Worm (Caenorhabditis elegans) whole organism, L4 larva: ENCODE measurements around the gene F41G3.20.
A peak's percentile ranks its signal among the peaks of the same experiment; 100 is the strongest.

Experiments
- D1046.2 ChIP-seq: fragments of 200-800 bp; sonication (Bioruptor generic); IDR thresholded peaks from 2 replicates; pipeline ENCODE4 v1.3.6; 2022; ENCODE audit warnings: missing genetic modification characterization, missing compliant biosample characterization
- F44E2.7 ChIP-seq: fragments of 200-800 bp; sonication (Bioruptor generic); IDR thresholded peaks from 2 replicates; pipeline ENCODE4 v2.1.2; 2022; ENCODE audit warnings: missing genetic modification characterization, missing compliant biosample characterization
- F49E8.2 ChIP-seq: sonication (generic microtip); optimal IDR thresholded peaks from 2 replicates; lab custom pipeline; 2016; ENCODE audit warnings: missing compliant biosample characterization, mild to moderate bottlenecking, missing genetic modification characterization, borderline replicate concordance
- Y105C5A.15 ChIP-seq: fragments of 200-800 bp; sonication (Bioruptor generic); IDR thresholded peaks from 2 replicates; pipeline ENCODE4 v1.3.6; 2022; ENCODE audit warnings: missing genetic modification characterization, missing compliant biosample characterization
- Y48G9A.11 ChIP-seq: fragments of 200-800 bp; sonication (Bioruptor generic); IDR thresholded peaks from 2 replicates; pipeline ENCODE4 v1.3.6; 2022; ENCODE audit warnings: missing genetic modification reagents, missing genetic modification characterization, missing compliant biosample characterization
- aha-1 ChIP-seq: fragments of 150-350 bp; peaks from one replicate; lab custom pipeline; 2014; ENCODE audit warnings: missing biosample characterization, missing genetic modification characterization
- aly-2 ChIP-seq: sonication (generic microtip); optimal IDR thresholded peaks from 2 replicates; lab custom pipeline; 2018; ENCODE audit warnings: missing biosample characterization, missing genetic modification characterization
- ceh-20 ChIP-seq: fragments of 200-800 bp; sonication (Bioruptor generic); IDR thresholded peaks from 2 replicates; pipeline ENCODE4 v1.3.6; 2022; ENCODE audit warnings: missing genetic modification reagents, missing genetic modification characterization, missing compliant biosample characterization
- ceh-28 ChIP-seq: fragments of 150-350 bp; optimal IDR thresholded peaks from 2 replicates; lab custom pipeline; 2014; ENCODE audit warnings: missing biosample characterization, missing genetic modification reagents, missing genetic modification characterization
- cey-2 ChIP-seq: sonication (generic microtip); optimal IDR thresholded peaks from 3 replicates; lab custom pipeline; 2017; ENCODE audit warnings: missing genetic modification characterization, mild to moderate bottlenecking, missing compliant biosample characterization, antibody characterized with exemption, borderline replicate concordance; ENCODE audit not compliant: insufficient read depth
- daf-16 ChIP-seq, 3 experiments: sonication (generic microtip); optimal IDR thresholded peaks; 2 replicates each; lab custom pipeline; 2016 to 2017; ENCODE audit warnings: missing genetic modification characterization in 3 of 3, missing genetic modification reagents in 3 of 3, mild to moderate bottlenecking in 2 of 3, missing compliant biosample characterization in 2 of 3, missing biosample characterization in 1 of 3, moderate library complexity in 1 of 3
- dmd-8 ChIP-seq: fragments of 200-800 bp; sonication (Bioruptor generic); IDR thresholded peaks from 2 replicates; pipeline ENCODE4 v1.3.6; 2022; ENCODE audit warnings: missing genetic modification characterization, missing compliant biosample characterization
- dpl-1 ChIP-seq: fragments of 150-350 bp; optimal IDR thresholded peaks from 2 replicates; lab custom pipeline; 2014; ENCODE audit warnings: missing biosample characterization, missing genetic modification reagents, missing genetic modification characterization
- duxl-1 ChIP-seq: sonication (generic microtip); optimal IDR thresholded peaks from 2 replicates; lab custom pipeline; 2016; ENCODE audit warnings: mild to moderate bottlenecking, missing genetic modification characterization, moderate library complexity, missing compliant biosample characterization; ENCODE audit not compliant: poor library complexity
- hlh-11 ChIP-seq: fragments of 200-800 bp; sonication (Bioruptor generic); optimal IDR thresholded peaks from 2 replicates; lab custom pipeline; 2018; ENCODE audit warnings: mild to moderate bottlenecking, missing genetic modification characterization, missing compliant biosample characterization
- hlh-30 ChIP-seq: sonication (generic microtip); optimal IDR thresholded peaks from 2 replicates; lab custom pipeline; 2017; ENCODE audit warnings: antibody characterized with exemption, mild to moderate bottlenecking, missing genetic modification characterization, missing compliant biosample characterization; ENCODE audit not compliant: insufficient read depth
- jun-1 ChIP-seq: fragments of 150-350 bp; optimal IDR thresholded peaks from 2 replicates; lab custom pipeline; 2014; ENCODE audit warnings: missing biosample characterization, missing genetic modification reagents, missing genetic modification characterization
- lim-7 ChIP-seq: fragments of 200-800 bp; sonication (Bioruptor generic); IDR thresholded peaks from 2 replicates; pipeline ENCODE4 v1.3.6; 2022; ENCODE audit warnings: missing genetic modification characterization, missing compliant biosample characterization
- lin-39 ChIP-seq: fragments of 150-350 bp; optimal IDR thresholded peaks from 2 replicates; lab custom pipeline; 2014; ENCODE audit warnings: missing biosample characterization, missing genetic modification reagents, missing genetic modification characterization
- lsy-2 ChIP-seq, 2 experiments: fragments of 150-350 bp in 1 of 2; sonication (generic microtip) in 1 of 2; optimal IDR thresholded peaks; 2 replicates each; lab custom pipeline; 2014 to 2017; ENCODE audit warnings: missing biosample characterization in 2 of 2, missing genetic modification characterization in 2 of 2
- madf-5 ChIP-seq, 2 experiments: fragments of 200-800 bp; sonication (Bioruptor generic); IDR thresholded peaks; 2 replicates each; pipeline ENCODE4 v1.3.6; 2022; ENCODE audit warnings: missing compliant biosample characterization in 2 of 2, missing genetic modification characterization in 2 of 2
- madf-9 ChIP-seq: fragments of 200-800 bp; sonication (Bioruptor generic); conservative IDR thresholded peaks from 2 replicates; pipeline ENCODE4 v1.3.6; 2022; ENCODE audit warnings: missing genetic modification reagents, missing genetic modification characterization, missing compliant biosample characterization
- mdl-1 ChIP-seq, 2 experiments: fragments of 150-350 bp in 1 of 2; sonication (generic microtip) in 1 of 2; optimal IDR thresholded peaks; 2 replicates each; lab custom pipeline; 2014 to 2017; ENCODE audit warnings: missing biosample characterization in 2 of 2, missing genetic modification characterization in 2 of 2
- mep-1 ChIP-seq: fragments of 150-350 bp; sonication (generic microtip); optimal IDR thresholded peaks from 3 replicates; lab custom pipeline; 2014; ENCODE audit warnings: missing biosample characterization, missing genetic modification characterization
- mxl-3 ChIP-seq: fragments of 200-800 bp; sonication (Bioruptor generic); optimal IDR thresholded peaks from 2 replicates; lab custom pipeline; 2018; ENCODE audit warnings: mild to moderate bottlenecking, missing genetic modification characterization, missing compliant biosample characterization
- nhr-10 ChIP-seq: fragments of 150-350 bp; optimal IDR thresholded peaks from 2 replicates; lab custom pipeline; 2014; ENCODE audit warnings: missing biosample characterization, missing genetic modification characterization
- nhr-237 ChIP-seq: sonication (generic microtip); optimal IDR thresholded peaks from 2 replicates; lab custom pipeline; 2017; ENCODE audit warnings: missing biosample characterization, missing genetic modification characterization
- nhr-28 ChIP-seq: fragments of 150-350 bp; optimal IDR thresholded peaks from 2 replicates; lab custom pipeline; 2014; ENCODE audit warnings: missing biosample characterization, missing genetic modification characterization
- nhr-48 ChIP-seq: sonication (generic microtip); optimal IDR thresholded peaks from 2 replicates; lab custom pipeline; 2016; ENCODE audit warnings: mild to moderate bottlenecking, missing genetic modification characterization, missing compliant biosample characterization
- nhr-76 ChIP-seq: fragments of 150-350 bp; optimal IDR thresholded peaks from 2 replicates; lab custom pipeline; 2014; ENCODE audit warnings: missing biosample characterization, missing genetic modification characterization
- pha-4 ChIP-seq, 2 experiments: fragments of 150-350 bp in 1 of 2; fragments of 200-800 bp in 1 of 2; sonication (Bioruptor generic) in 1 of 2; IDR thresholded peaks in 1 of 2; optimal IDR thresholded peaks in 1 of 2; 2 replicates each; pipeline versions ENCODE4 v1.3.6 to Lab custom; 2014 to 2022; ENCODE audit warnings: missing genetic modification characterization in 2 of 2, missing genetic modification reagents in 2 of 2, missing biosample characterization in 1 of 2, missing compliant biosample characterization in 1 of 2
- php-3 ChIP-seq: fragments of 200-800 bp; sonication (Bioruptor generic); IDR thresholded peaks from 2 replicates; pipeline ENCODE4 v1.3.6; 2022; ENCODE audit warnings: missing genetic modification reagents, missing genetic modification characterization, missing compliant biosample characterization
- rbr-2 ChIP-seq: sonication (generic microtip); optimal IDR thresholded peaks from 2 replicates; lab custom pipeline; 2016; ENCODE audit warnings: missing genotype, missing genetic modification characterization, missing compliant biosample characterization
- sdz-12 ChIP-seq: fragments of 200-800 bp; sonication (Bioruptor generic); optimal IDR thresholded peaks from 2 replicates; lab custom pipeline; 2018; ENCODE audit warnings: mild to moderate bottlenecking, missing genetic modification characterization, missing compliant biosample characterization
- set-16 ChIP-seq: fragments of 200-800 bp; sonication (Bioruptor generic); IDR thresholded peaks from 2 replicates; pipeline ENCODE4 v1.3.6; 2022; ENCODE audit warnings: missing genetic modification reagents, missing genetic modification characterization, missing compliant biosample characterization
- skn-1 ChIP-seq: fragments of 150-350 bp; optimal IDR thresholded peaks from 2 replicates; lab custom pipeline; 2014; ENCODE audit warnings: missing biosample characterization, missing genetic modification characterization
- unc-39 ChIP-seq: sonication (generic microtip); optimal IDR thresholded peaks from 2 replicates; lab custom pipeline; 2017; ENCODE audit warnings: missing biosample characterization, missing genetic modification characterization
- unc-62 ChIP-seq, 3 experiments: fragments of 150-350 bp in 1 of 3; sonication (generic microtip); optimal IDR thresholded peaks in 2 of 3; peaks in 1 of 3; 1 replicate in 1 of 3; 2 replicates in 2 of 3; lab custom pipeline; 2014 to 2017; ENCODE audit warnings: missing biosample characterization in 3 of 3, missing genetic modification characterization in 3 of 3, missing genetic modification reagents in 3 of 3, missing genotype in 1 of 3
- zip-11 ChIP-seq: fragments of 200-800 bp; sonication (Bioruptor generic); IDR thresholded peaks from 2 replicates; pipeline ENCODE4 v1.3.6; 2022; ENCODE audit warnings: missing genetic modification characterization, missing compliant biosample characterization
- zip-2 ChIP-seq: fragments of 150-350 bp; optimal IDR thresholded peaks from 2 replicates; lab custom pipeline; 2014; ENCODE audit warnings: missing biosample characterization, missing genetic modification characterization
- ztf-11 ChIP-seq: fragments of 150-350 bp; optimal IDR thresholded peaks from 2 replicates; lab custom pipeline; 2014; ENCODE audit warnings: missing biosample characterization, missing genetic modification characterization

Gene F41G3.20

DNA sequence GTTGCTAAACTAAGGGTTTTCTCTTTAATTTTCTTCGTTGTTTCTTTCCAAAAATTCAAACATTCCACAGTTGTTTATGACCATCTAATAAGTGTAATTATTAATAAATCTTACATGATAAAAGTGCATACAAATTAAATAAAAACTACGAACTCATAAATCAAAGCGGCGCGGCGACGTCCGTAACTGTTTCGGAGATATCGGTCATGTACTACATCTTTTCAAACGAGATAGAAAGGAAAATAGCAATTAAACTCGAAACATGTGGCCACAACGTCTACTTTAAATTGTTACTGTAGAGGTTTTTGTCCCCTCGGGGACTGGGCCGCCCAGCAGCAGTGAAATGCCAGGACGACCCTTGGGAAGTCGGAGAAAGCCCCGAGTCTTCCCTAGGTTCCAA, 35.0 kb downstream of the F41G3.20 start:
- no peak for TF ChIP-seq skn-1 (tag; lab: Kevin White, UChicago)
- TF ChIP-seq ceh-28 (tag; lab: Kevin White, UChicago): no peak
- TF ChIP-seq madf-9 (GFP tag; lab: Robert Waterston, UW): no peak
- no peak for TF ChIP-seq lin-39 (tag; lab: Kevin White, UChicago)
- TF ChIP-seq lim-7 (GFP tag; lab: Robert Waterston, UW): no peak
- no peak for TF ChIP-seq jun-1 (tag; lab: Kevin White, UChicago)
- no peak for TF ChIP-seq unc-39 (tag; lab: Kevin White, UChicago)
- TF ChIP-seq sdz-12 (GFP tag; lab: Kevin White, UChicago): no peak

DNA sequence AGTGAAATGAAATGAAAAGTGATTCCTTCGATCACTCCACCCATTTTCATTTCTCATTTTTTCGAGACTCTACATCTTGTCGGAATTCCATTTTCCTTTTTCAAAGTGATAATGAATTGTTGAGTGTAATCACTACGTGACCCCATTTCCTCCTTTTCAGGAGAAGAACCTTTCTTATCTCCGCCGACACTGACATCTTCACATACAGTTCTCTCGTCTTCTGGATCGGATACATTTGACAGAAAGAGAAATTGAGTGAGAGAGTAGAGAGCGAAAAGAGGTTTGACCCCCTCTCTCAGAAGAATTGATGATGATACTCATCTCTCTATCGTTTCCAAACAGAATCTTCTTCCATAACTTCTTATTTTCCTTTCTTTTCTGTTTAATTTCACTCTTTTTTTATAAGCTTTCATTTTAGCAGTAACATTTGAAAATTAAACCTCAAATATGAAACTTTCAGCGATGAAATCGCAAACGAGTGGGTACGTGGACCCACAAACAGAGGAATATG, 36.9 kb downstream of the F41G3.20 start, which contains the start of gene dpy-2:
Gene dpy-2 (plus strand): TSS at position 461 of the 511 bp plus-strand sequence.
- no peak for TF ChIP-seq mep-1 (tag; lab: Kevin White, UChicago)
- TF ChIP-seq unc-62 (GFP tag; optimal IDR thresholded peaks at IDR 0.05 in 1 of 2; lab: Kevin White, UChicago): peak in 1 of 2 experiments; percentile 61
- TF ChIP-seq unc-62 (tag; optimal IDR thresholded peaks at IDR 0.05; lab: Kevin White, UChicago): no peak
- peak; percentile 13 for TF ChIP-seq nhr-28 (tag; lab: Kevin White, UChicago)
- no peak for TF ChIP-seq Y105C5A.15
- no peak for TF ChIP-seq madf-5 (GFP tag; IDR thresholded peaks at IDR 0.05; lab: Robert Waterston, UW)
- TF ChIP-seq aha-1 (tag; lab: Kevin White, UChicago): peak; percentile 42

DNA sequence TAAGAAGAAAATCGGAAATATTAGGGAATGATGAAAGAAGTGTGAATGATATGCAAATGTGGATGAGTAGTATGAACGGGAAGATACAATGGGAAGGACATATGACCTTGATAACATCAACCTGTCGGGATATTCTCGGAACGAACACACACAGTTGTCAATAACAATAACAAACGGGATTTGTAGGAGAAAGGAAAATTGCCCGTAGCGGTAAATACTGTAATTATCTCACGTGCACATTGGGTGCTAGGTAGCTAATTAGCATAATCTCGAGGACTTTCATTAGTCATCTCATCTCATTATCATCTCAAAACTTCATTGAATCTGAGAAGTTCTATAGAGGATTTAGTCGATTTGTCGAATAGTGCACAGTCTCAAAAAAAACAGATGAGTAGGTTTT, 37.8 kb downstream of the F41G3.20 start:
- peak; percentile 45 for TF ChIP-seq aha-1 (tag; lab: Kevin White, UChicago)
- no peak for TF ChIP-seq zip-11 (GFP tag; lab: Robert Waterston, UW)
- TF ChIP-seq nhr-48 (tag; lab: Kevin White, UChicago): no peak
- no peak for TF ChIP-seq aly-2
- no peak for TF ChIP-seq nhr-76 (tag; lab: Kevin White, UChicago)

DNA sequence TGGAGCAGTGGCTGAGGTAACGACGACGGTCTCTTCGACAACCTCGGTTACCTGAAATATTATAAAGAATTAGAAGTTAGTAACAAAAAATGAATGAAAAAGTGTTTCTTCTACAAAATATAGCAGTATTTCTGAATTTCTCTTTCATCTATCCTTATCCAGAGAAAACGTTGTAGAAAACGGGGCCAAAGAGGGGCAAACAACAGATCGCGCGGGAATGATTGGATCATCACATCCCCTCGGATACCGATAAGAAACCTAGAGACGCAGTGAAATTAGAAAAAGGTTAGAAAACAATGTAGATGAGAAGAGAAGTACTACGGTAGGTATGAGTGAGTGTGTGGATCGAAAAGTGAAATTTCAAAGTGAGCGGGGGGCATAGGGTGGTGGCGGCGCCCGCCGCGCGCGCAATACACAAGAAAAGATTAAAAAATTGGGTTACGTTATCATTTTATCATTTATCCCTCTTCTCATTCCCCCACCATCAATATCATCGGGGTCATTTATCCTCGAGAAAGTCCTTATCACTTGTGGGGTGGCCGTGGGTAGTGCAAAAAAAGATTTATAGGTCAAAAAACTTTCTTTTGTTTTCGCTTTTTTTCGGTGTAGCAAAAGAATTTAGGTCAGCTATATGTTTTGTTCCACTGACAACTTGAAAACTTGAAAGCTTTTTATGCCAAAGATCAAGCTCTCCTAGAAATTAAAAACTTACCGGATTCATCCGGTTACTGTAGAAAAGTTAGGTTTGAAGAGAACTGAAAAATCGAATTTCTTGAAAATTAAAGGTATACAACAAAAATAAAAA, 38.5 kb downstream of the F41G3.20 start, which contains the start of the genes dpy-10 and T14B4.19:
Gene dpy-10 (minus strand): TSS at position 51 of the 805 bp plus-strand sequence.
Gene T14B4.19 (minus strand): TSS at position 755 of the 805 bp plus-strand sequence.
- no peak for TF ChIP-seq madf-5 (GFP tag; IDR thresholded peaks at IDR 0.05; lab: Robert Waterston, UW)
- TF ChIP-seq mxl-3 (GFP tag; lab: Kevin White, UChicago): peak; percentile 73
- TF ChIP-seq nhr-237 (tag; lab: Kevin White, UChicago): no peak
- TF ChIP-seq lsy-2 (tag; optimal IDR thresholded peaks at IDR 0.05; lab: Kevin White, UChicago): peak in 1 of 2 experiments; percentile 37
- TF ChIP-seq F44E2.7: no peak
- peak; percentile 61 for TF ChIP-seq hlh-11
- TF ChIP-seq Y48G9A.11 (GFP tag; lab: Robert Waterston, UW): no peak
- no peak for TF ChIP-seq daf-16 (GFP tag; optimal IDR thresholded peaks at IDR 0.05; lab: Kevin White, UChicago)
- no peak for TF ChIP-seq daf-16 (tag; optimal IDR thresholded peaks at IDR 0.05; lab: Kevin White, UChicago)
- no peak for TF ChIP-seq ztf-11 (tag; lab: Kevin White, UChicago)
- TF ChIP-seq hlh-30 (tag; lab: Kevin White, UChicago): peak; percentile 41
- no peak for TF ChIP-seq lin-39 (tag; lab: Kevin White, UChicago)
- TF ChIP-seq nhr-28 (tag; lab: Kevin White, UChicago): peak; percentile 44
- no peak for TF ChIP-seq dmd-8 (GFP tag; lab: Robert Waterston, UW)
- no peak for TF ChIP-seq rbr-2 (tag; lab: Kevin White, UChicago)
- TF ChIP-seq php-3 (GFP tag; lab: Robert Waterston, UW): no peak
- TF ChIP-seq F49E8.2 (tag; lab: Kevin White, UChicago): no peak
- no peak for TF ChIP-seq set-16 (GFP tag; lab: Robert Waterston, UW)
- TF ChIP-seq pha-4 (GFP tag; IDR thresholded peaks at IDR 0.05; lab: Robert Waterston, UW): no peak
- no peak for TF ChIP-seq pha-4 (tag; optimal IDR thresholded peaks at IDR 0.05; lab: Kevin White, UChicago)
- no peak for TF ChIP-seq duxl-1 (tag; lab: Kevin White, UChicago)
- TF ChIP-seq dpl-1 (GFP tag; lab: Kevin White, UChicago): no peak
- TF ChIP-seq mdl-1 (tag; optimal IDR thresholded peaks at IDR 0.05; lab: Kevin White, UChicago): peak in 1 of 2 experiments; percentile 27
- no peak for TF ChIP-seq cey-2 (tag; lab: Kevin White, UChicago)
- TF ChIP-seq zip-2 (tag; lab: Kevin White, UChicago): no peak
- TF ChIP-seq sdz-12 (GFP tag; lab: Kevin White, UChicago): no peak
- TF ChIP-seq aha-1 (tag; lab: Kevin White, UChicago): peak; percentile 3
- no peak for TF ChIP-seq nhr-10
- TF ChIP-seq D1046.2: no peak
- TF ChIP-seq ceh-20 (GFP tag; lab: Robert Waterston, UW): no peak
